Worm (Caenorhabditis elegans): Measurements from ENCODE around the gene srh-132.
"Not testable (repeated sequence)": the region's sequence is repeated elsewhere in the genome, so short reads cannot be mapped to it uniquely, and the experiment has no call there.

srh-132 gene

ce11 chrV:17439406-17439805 lies 29.4 kb downstream of the srh-132 start, which contains the start of gene srh-154:
Gene srh-154, plus strand, starts transcription at chrV:17439706.
- TF ChIP-seq madf-2 (tag; optimal IDR thresholded peaks at IDR 0.05) (no peak), sox-2 (GFP tag; IDR thresholded peaks at IDR 0.05) (no peak), pqm-1 (tag; optimal IDR thresholded peaks at IDR 0.05) (no peak), nhr-11 (tag; optimal IDR thresholded peaks at IDR 0.05) (no peak), lin-11 (tag; optimal IDR thresholded peaks at IDR 0.05) (no peak), K02D7.2 (tag; optimal IDR thresholded peaks at IDR 0.05) (no peak), unc-3 (GFP tag; conservative IDR thresholded peaks at IDR 0.05) (no peak), unc-3 (tag; optimal IDR thresholded peaks at IDR 0.05) (no peak), pha-4 (tag; optimal IDR thresholded peaks at IDR 0.05) (no peak), K09A11.1 (tag; optimal IDR thresholded peaks at IDR 0.05; ENCODE audit: insufficient read depth) (no peak), sdc-2 (tag; optimal IDR thresholded peaks at IDR 0.05) (no peak), tbx-7 (tag; optimal IDR thresholded peaks at IDR 0.05) (no peak)

ce11 chrV:17449836-17450235 lies 39.8 kb downstream of the srh-132 start:
- TF ChIP-seq hlh-15 (tag; optimal IDR thresholded peaks at IDR 0.05) (no peak), fkh-6 (tag; optimal IDR thresholded peaks at IDR 0.05) (no peak), C38D4.7 (GFP tag; optimal IDR thresholded peaks at IDR 0.05) (no peak), ama-1 (optimal IDR thresholded peaks at IDR 0.05) (no peak)

- TF ChIP-seq ceh-22 (tag; optimal IDR thresholded peaks at IDR 0.05); ceh-2 (tag; optimal IDR thresholded peaks at IDR 0.05); ceh-45 (GFP tag; IDR thresholded peaks at IDR 0.05): not testable (repeated sequence)
Observed at ce11 chrV:17456197-17456596, 46.1 kb downstream of the srh-132 start, which contains the start of gene srh-203. Gene srh-203, minus strand, starts transcription at chrV:17456297.

ce11 chrV:17458069-17458468 lies 48.0 kb downstream of the srh-132 start, which contains the start of gene str-200:
Gene str-200, minus strand, starts transcription at chrV:17458169.
- TF ChIP-seq pqm-1 (tag; optimal IDR thresholded peaks at IDR 0.05) = no peak
- TF ChIP-seq elt-4 (tag; optimal IDR thresholded peaks at IDR 0.05) = no peak
- TF ChIP-seq pha-4 (tag; optimal IDR thresholded peaks at IDR 0.05) = no peak
- TF ChIP-seq elt-2 (tag; optimal IDR thresholded peaks at IDR 0.05) = no peak
- no peak for TF ChIP-seq ceh-22 (tag; optimal IDR thresholded peaks at IDR 0.05)
- TF ChIP-seq lim-6 (tag; optimal IDR thresholded peaks at IDR 0.05) = no peak
- no peak for TF ChIP-seq gmeb-2 (tag; optimal IDR thresholded peaks at IDR 0.05)
- no peak for TF ChIP-seq pros-1 (tag; optimal IDR thresholded peaks at IDR 0.05)
- TF ChIP-seq unc-42 (tag; optimal IDR thresholded peaks at IDR 0.05) = no peak
- TF ChIP-seq unc-55 (GFP tag; optimal IDR thresholded peaks at IDR 0.05) = no peak
- TF ChIP-seq unc-3 (GFP tag; conservative IDR thresholded peaks at IDR 0.05) = no peak
- no peak for TF ChIP-seq unc-3 (tag; optimal IDR thresholded peaks at IDR 0.05)
- no peak for TF ChIP-seq ceh-6 (GFP tag; optimal IDR thresholded peaks at IDR 0.05)
- no peak for TF ChIP-seq ama-1 (optimal IDR thresholded peaks at IDR 0.05)
- TF ChIP-seq syd-9 (tag; optimal IDR thresholded peaks at IDR 0.05) = no peak

ce11 chrV:17460061-17460460 lies 50.0 kb downstream of the srh-132 start, which contains the start of gene srz-48:
Gene srz-48, minus strand, starts transcription at chrV:17460161.
- TF ChIP-seq ceh-30 (tag; optimal IDR thresholded peaks at IDR 0.05) (no peak), elt-2 (tag; optimal IDR thresholded peaks at IDR 0.05) (no peak), odd-2 (tag; optimal IDR thresholded peaks at IDR 0.05) (no peak), pqm-1 (tag; optimal IDR thresholded peaks at IDR 0.05) (no peak), ceh-18 (tag; optimal IDR thresholded peaks at IDR 0.05) (no peak), fkh-6 (tag; optimal IDR thresholded peaks at IDR 0.05) (no peak), K02D7.2 (tag; optimal IDR thresholded peaks at IDR 0.05) (no peak), elt-4 (tag; optimal IDR thresholded peaks at IDR 0.05) (no peak), gmeb-2 (tag; optimal IDR thresholded peaks at IDR 0.05) (no peak), sox-2 (GFP tag; IDR thresholded peaks at IDR 0.05) (no peak), lin-11 (tag; optimal IDR thresholded peaks at IDR 0.05) (no peak), pha-4 (tag; optimal IDR thresholded peaks at IDR 0.05) (no peak), dve-1 (tag; optimal IDR thresholded peaks at IDR 0.05) (no peak), sox-4 (tag; optimal IDR thresholded peaks at IDR 0.05) (no peak), ceh-6 (GFP tag; optimal IDR thresholded peaks at IDR 0.05) (no peak), ceh-31 (tag; optimal IDR thresholded peaks at IDR 0.05) (no peak), C08G9.2 (tag; optimal IDR thresholded peaks at IDR 0.05) (no peak)

Data from whole organism, late embryonic.